Fruit fly (Drosophila melanogaster) whole organism, adult: ENCODE measurements around the gene unk.
A peak's percentile ranks its signal among the peaks of the same experiment; 100 is the strongest.

Experiments used
- CG11617 ChIP-seq: fragments of 200-800 bp; sonication (Bioruptor generic); optimal IDR thresholded peaks from 2 replicates; lab custom pipeline; 2017; ENCODE audit warnings: mild to moderate bottlenecking, missing biosample characterization, missing genetic modification reagents, missing genetic modification characterization
- CG12768 ChIP-seq: fragments of 200-800 bp; sonication (Bioruptor generic); optimal IDR thresholded peaks from 2 replicates; lab custom pipeline; 2017; ENCODE audit warnings: missing biosample characterization, missing genetic modification characterization, mild to moderate bottlenecking, moderate library complexity, missing genetic modification reagents
- CG14711 ChIP-seq: fragments of 200-800 bp; sonication (Bioruptor generic); optimal IDR thresholded peaks from 2 replicates; lab custom pipeline; 2018; ENCODE audit warnings: missing biosample characterization, mild to moderate bottlenecking, missing genetic modification characterization, moderate library complexity
- CG1620 ChIP-seq: fragments of 200-800 bp; sonication (Bioruptor generic); optimal IDR thresholded peaks from 2 replicates; lab custom pipeline; 2016; ENCODE audit warnings: missing biosample characterization, missing genetic modification characterization
- CG33017 ChIP-seq: fragments of 200-800 bp; sonication (Bioruptor generic); optimal IDR thresholded peaks from 2 replicates; lab custom pipeline; 2018; ENCODE audit warnings: missing biosample characterization, mild to moderate bottlenecking, missing genetic modification characterization, moderate library complexity
- CG5204 ChIP-seq: fragments of 200-800 bp; sonication (Bioruptor generic); optimal IDR thresholded peaks from 2 replicates; lab custom pipeline; 2016; ENCODE audit warnings: missing biosample characterization, missing genetic modification characterization
- CG7045 ChIP-seq: fragments of 200-800 bp; sonication (Bioruptor generic); optimal IDR thresholded peaks from 2 replicates; lab custom pipeline; 2017; ENCODE audit warnings: missing biosample characterization, mild to moderate bottlenecking, missing genetic modification characterization
- CG7101 ChIP-seq: fragments of 200-800 bp; sonication (Bioruptor generic); optimal IDR thresholded peaks from 2 replicates; lab custom pipeline; 2018; ENCODE audit warnings: missing biosample characterization, mild to moderate bottlenecking, missing genetic modification characterization, moderate library complexity
- Clk ChIP-seq: fragments of 200-800 bp; sonication (Bioruptor generic); optimal IDR thresholded peaks from 2 replicates; lab custom pipeline; 2017; ENCODE audit warnings: missing biosample characterization, missing genetic modification characterization
- Crg-1 ChIP-seq: fragments of 200-800 bp; sonication (Bioruptor generic); optimal IDR thresholded peaks from 2 replicates; lab custom pipeline; 2016; ENCODE audit warnings: missing biosample characterization, missing genetic modification characterization
- Hr96 ChIP-seq: fragments of 200-800 bp; sonication (Bioruptor generic); optimal IDR thresholded peaks from 2 replicates; lab custom pipeline; 2016; ENCODE audit warnings: missing biosample characterization, missing genetic modification characterization
- Mnt ChIP-seq: fragments of 200-800 bp; sonication (Bioruptor generic); optimal IDR thresholded peaks from 2 replicates; lab custom pipeline; 2016; ENCODE audit warnings: missing biosample characterization, mild to moderate bottlenecking, missing genetic modification characterization
- bab1 ChIP-seq: fragments of 200-800 bp; sonication (Bioruptor generic); optimal IDR thresholded peaks from 3 replicates; lab custom pipeline; 2019; ENCODE audit warnings: missing biosample characterization, mild to moderate bottlenecking, missing genetic modification characterization, moderate library complexity
- cic ChIP-seq: fragments of 200-800 bp; sonication (Bioruptor generic); optimal IDR thresholded peaks from 2 replicates; lab custom pipeline; 2017; ENCODE audit warnings: missing biosample characterization, mild to moderate bottlenecking, missing genetic modification characterization, moderate library complexity
- cnc ChIP-seq, 2 experiments: fragments of >200 bp; optimal IDR thresholded peaks; 2 replicates each; lab custom pipeline; 2017
- kay ChIP-seq: fragments of 200-800 bp; sonication (Bioruptor generic); peaks from one replicate; lab custom pipeline; 2016; ENCODE audit warnings: missing biosample characterization, missing genetic modification characterization, borderline replicate concordance
- ovo ChIP-seq: fragments of 200-800 bp; sonication (Bioruptor generic); optimal IDR thresholded peaks from 2 replicates; lab custom pipeline; 2016; ENCODE audit warnings: missing biosample characterization, missing genetic modification characterization
- pad ChIP-seq: fragments of 200-800 bp; sonication (Bioruptor generic); optimal IDR thresholded peaks from 3 replicates; lab custom pipeline; 2017; ENCODE audit warnings: missing biosample characterization, missing genetic modification characterization, mild to moderate bottlenecking, moderate library complexity, missing genetic modification reagents
- tj ChIP-seq: fragments of 200-800 bp; sonication (Bioruptor generic); optimal IDR thresholded peaks from 3 replicates; lab custom pipeline; 2017; ENCODE audit warnings: missing biosample characterization, mild to moderate bottlenecking, missing genetic modification characterization, moderate library complexity
- toe ChIP-seq: fragments of 200-800 bp; sonication (Bioruptor generic); optimal IDR thresholded peaks from 2 replicates; lab custom pipeline; 2016; ENCODE audit warnings: missing biosample characterization, missing genetic modification characterization

unk gene

dm6 chr3R:23157664-23158151 is at the start of gene unk:
unk (minus strand) TSS chr3R:23157862.
- no peak for TF ChIP-seq CG12768 (GFP tag; lab: Kevin White, UChicago)
- no peak for TF ChIP-seq ovo (GFP tag; lab: Kevin White, UChicago)
- no peak for TF ChIP-seq cnc (optimal IDR thresholded peaks at IDR 0.05; lab: Kevin White, UChicago)
- no peak for TF ChIP-seq CG33017 (tag; lab: Kevin White, UChicago)
- no peak for TF ChIP-seq CG14711 (tag; lab: Kevin White, UChicago)
- TF ChIP-seq Hr96: no peak
- TF ChIP-seq kay (GFP tag; lab: Kevin White, UChicago): no peak
- TF ChIP-seq toe (GFP tag; lab: Kevin White, UChicago): no peak
- no peak for TF ChIP-seq CG11617 (GFP tag; lab: Kevin White, UChicago)
- TF ChIP-seq cic (GFP tag; lab: Kevin White, UChicago): no peak
- TF ChIP-seq tj (GFP tag; lab: Kevin White, UChicago): no peak
- TF ChIP-seq CG7101 (tag; lab: Kevin White, UChicago): no peak
- TF ChIP-seq Clk (GFP tag; lab: Kevin White, UChicago): no peak
- no peak for TF ChIP-seq CG5204 (GFP tag; lab: Kevin White, UChicago)
- TF ChIP-seq Crg-1 (GFP tag; lab: Kevin White, UChicago): peak; percentile 24
- TF ChIP-seq CG1620 (GFP tag; lab: Kevin White, UChicago): peak; percentile 3
- peak; percentile 59 for TF ChIP-seq bab1 (GFP tag; lab: Kevin White, UChicago)
- no peak for TF ChIP-seq pad (GFP tag; lab: Kevin White, UChicago)
- no peak for TF ChIP-seq Mnt (GFP tag; lab: Kevin White, UChicago)

dm6 chr3R:23207254-23207653 is 49.6 kb upstream of the unk start:
- no peak for TF ChIP-seq cnc (optimal IDR thresholded peaks at IDR 0.05; lab: Kevin White, UChicago)
- no peak for TF ChIP-seq Clk (GFP tag; lab: Kevin White, UChicago)
- no peak for TF ChIP-seq Mnt (GFP tag; lab: Kevin White, UChicago)
- TF ChIP-seq CG12768 (GFP tag; lab: Kevin White, UChicago): no peak
- no peak for TF ChIP-seq CG7101 (tag; lab: Kevin White, UChicago)
- no peak for TF ChIP-seq CG1620 (GFP tag; lab: Kevin White, UChicago)
- TF ChIP-seq bab1 (GFP tag; lab: Kevin White, UChicago): no peak
- no peak for TF ChIP-seq CG11617 (GFP tag; lab: Kevin White, UChicago)
- no peak for TF ChIP-seq CG7045 (GFP tag; lab: Kevin White, UChicago)
- no peak for TF ChIP-seq Crg-1 (GFP tag; lab: Kevin White, UChicago)
- TF ChIP-seq kay (GFP tag; lab: Kevin White, UChicago): no peak

dm6 chr3R:23203934-23204333 is 46.3 kb upstream of the unk start, which contains the start of gene fzo:
fzo (minus strand) TSS chr3R:23204034.
- TF ChIP-seq Hr96 (no peak), cic (GFP tag; lab: Kevin White, UChicago) (no peak), Crg-1 (GFP tag; lab: Kevin White, UChicago) (no peak), CG12768 (GFP tag; lab: Kevin White, UChicago) (no peak), CG1620 (GFP tag; lab: Kevin White, UChicago) (no peak), Mnt (GFP tag; lab: Kevin White, UChicago) (no peak), CG11617 (GFP tag; lab: Kevin White, UChicago) (no peak), cnc (optimal IDR thresholded peaks at IDR 0.05; lab: Kevin White, UChicago) (no peak), tj (GFP tag; lab: Kevin White, UChicago) (no peak), bab1 (GFP tag; lab: Kevin White, UChicago) (no peak)

- no peak for TF ChIP-seq CG7045 (GFP tag; lab: Kevin White, UChicago)
- no peak for TF ChIP-seq CG7101 (tag; lab: Kevin White, UChicago)
- no peak for TF ChIP-seq CG5204 (GFP tag; lab: Kevin White, UChicago)
- TF ChIP-seq tj (GFP tag; lab: Kevin White, UChicago): no peak
- TF ChIP-seq Clk (GFP tag; lab: Kevin White, UChicago): no peak
- TF ChIP-seq pad (GFP tag; lab: Kevin White, UChicago): peak; percentile 23
- no peak for TF ChIP-seq kay (GFP tag; lab: Kevin White, UChicago)
- no peak for TF ChIP-seq Crg-1 (GFP tag; lab: Kevin White, UChicago)
- TF ChIP-seq CG33017 (tag; lab: Kevin White, UChicago): no peak
- TF ChIP-seq CG12768 (GFP tag; lab: Kevin White, UChicago): no peak
- no peak for TF ChIP-seq CG14711 (tag; lab: Kevin White, UChicago)
- TF ChIP-seq cnc (optimal IDR thresholded peaks at IDR 0.05; lab: Kevin White, UChicago): no peak
- no peak for TF ChIP-seq ovo (GFP tag; lab: Kevin White, UChicago)
- TF ChIP-seq toe (GFP tag; lab: Kevin White, UChicago): no peak
- TF ChIP-seq cic (GFP tag; lab: Kevin White, UChicago): no peak
- TF ChIP-seq bab1 (GFP tag; lab: Kevin White, UChicago): peak; percentile 28
Observed at dm6 chr3R:23201122-23201521, 43.5 kb upstream of the unk start.

dm6 chr3R:23195711-23196110 is 38.0 kb upstream of the unk start:
- TF ChIP-seq CG14711 (tag; lab: Kevin White, UChicago): no peak
- TF ChIP-seq CG5204 (GFP tag; lab: Kevin White, UChicago): no peak
- TF ChIP-seq CG12768 (GFP tag; lab: Kevin White, UChicago): no peak
- TF ChIP-seq Mnt (GFP tag; lab: Kevin White, UChicago): no peak
- no peak for TF ChIP-seq CG33017 (tag; lab: Kevin White, UChicago)
- no peak for TF ChIP-seq cnc (optimal IDR thresholded peaks at IDR 0.05; lab: Kevin White, UChicago)
- no peak for TF ChIP-seq CG7045 (GFP tag; lab: Kevin White, UChicago)
- no peak for TF ChIP-seq CG7101 (tag; lab: Kevin White, UChicago)
- no peak for TF ChIP-seq Hr96
- no peak for TF ChIP-seq CG11617 (GFP tag; lab: Kevin White, UChicago)
- no peak for TF ChIP-seq toe (GFP tag; lab: Kevin White, UChicago)
- no peak for TF ChIP-seq kay (GFP tag; lab: Kevin White, UChicago)
- TF ChIP-seq Clk (GFP tag; lab: Kevin White, UChicago): no peak
- no peak for TF ChIP-seq Crg-1 (GFP tag; lab: Kevin White, UChicago)
